Worm (Caenorhabditis elegans): ENCODE results near the gene C13A2.5.
A peak's percentile ranks its signal among the peaks of the same experiment; 100 is the strongest.

The C13A2.5 gene

ce11 chrV:7321915-7322314, 46.3 kb downstream of the C13A2.5 start, which contains the start of gene F10G2.10:
F10G2.10 (plus strand) TSS chrV:7322215.
- TF ChIP-seq unc-62 (GFP tag; optimal IDR thresholded peaks at IDR 0.05 in 1 of 2) (peak in 1 of 2 experiments; percentile 39), unc-62 (tag; optimal IDR thresholded peaks at IDR 0.05) (no peak), daf-16 (GFP tag; optimal IDR thresholded peaks at IDR 0.05) (no peak), daf-16 (tag; optimal IDR thresholded peaks at IDR 0.05) (no peak)

- no peak for TF ChIP-seq Y48G9A.11 (GFP tag; IDR thresholded peaks at IDR 0.05)
- no peak for TF ChIP-seq unc-39 (tag; optimal IDR thresholded peaks at IDR 0.05)
- TF ChIP-seq nhr-41 (GFP tag; IDR thresholded peaks at IDR 0.05) = no peak
- no peak for TF ChIP-seq aly-2 (tag; optimal IDR thresholded peaks at IDR 0.05)
- no peak for TF ChIP-seq egl-43 (GFP tag; IDR thresholded peaks at IDR 0.05)
- no peak for TF ChIP-seq ceh-82 (tag; optimal IDR thresholded peaks at IDR 0.05)
- TF ChIP-seq nhr-102 (tag; optimal IDR thresholded peaks at IDR 0.05) = no peak
- TF ChIP-seq nhr-42 (GFP tag; IDR thresholded peaks at IDR 0.05) = no peak
- TF ChIP-seq hlh-11 (tag; optimal IDR thresholded peaks at IDR 0.05) = no peak
- no peak for TF ChIP-seq mes-2 (tag; optimal IDR thresholded peaks at IDR 0.05; ENCODE audit: poor library complexity, severe bottlenecking)
- TF ChIP-seq lsy-2 (tag; optimal IDR thresholded peaks at IDR 0.05) = no peak
- no peak for TF ChIP-seq lin-1 (GFP tag; IDR thresholded peaks at IDR 0.05)
- TF ChIP-seq lin-13 (GFP tag; optimal IDR thresholded peaks at IDR 0.05) = no peak
Measured at ce11 chrV:7325285-7325684, 49.7 kb downstream of the C13A2.5 start, which contains the start of gene srx-92. srx-92 (minus strand) TSS chrV:7325385.

- TF ChIP-seq spr-3 (GFP tag; optimal IDR thresholded peaks at IDR 0.05) (no peak), lim-7 (GFP tag; IDR thresholded peaks at IDR 0.05) (no peak), ceh-20 (GFP tag; IDR thresholded peaks at IDR 0.05) (no peak), nhr-41 (GFP tag; IDR thresholded peaks at IDR 0.05) (no peak), snpc-1.2 (GFP tag; IDR thresholded peaks at IDR 0.05) (no peak), ceh-82 (tag; optimal IDR thresholded peaks at IDR 0.05) (no peak), daf-19 (GFP tag; conservative IDR thresholded peaks at IDR 0.05) (no peak), nhr-48 (tag; optimal IDR thresholded peaks at IDR 0.05) (no peak), nhr-25 (tag; optimal IDR thresholded peaks at IDR 0.05; ENCODE audit: borderline replicate concordance, insufficient read depth) (no peak), hlh-30 (tag; optimal IDR thresholded peaks at IDR 0.05; ENCODE audit: insufficient read depth) (no peak), nhr-102 (tag; optimal IDR thresholded peaks at IDR 0.05) (no peak)
Measured at ce11 chrV:7326928-7327327, 51.3 kb downstream of the C13A2.5 start, which contains the start of gene F10G2.4. F10G2.4 (plus strand) TSS chrV:7327228.
